Fruit fly (Drosophila melanogaster) whole organism, wandering third instar larva: Measurements from ENCODE around the gene Tsc1.
A peak's percentile ranks its signal among the peaks of the same experiment; 100 is the strongest.

Experiments
- Abd-B ChIP-seq: fragments of >200 bp; optimal IDR thresholded peaks from 2 replicates; lab custom pipeline; 2017; ENCODE audit warnings: missing biosample characterization, missing genetic modification characterization
- CG32264 ChIP-seq: fragments of 200-800 bp; sonication (Bioruptor generic); optimal IDR thresholded peaks from 2 replicates; lab custom pipeline; 2016; ENCODE audit warnings: missing biosample characterization, missing genetic modification characterization
- CG9705 ChIP-seq: fragments of 200-800 bp; sonication (Bioruptor generic); optimal IDR thresholded peaks from 2 replicates; lab custom pipeline; 2018; ENCODE audit warnings: missing biosample characterization, mild to moderate bottlenecking, missing genetic modification characterization
- CrebA ChIP-seq: fragments of 200-800 bp; sonication (Bioruptor generic); optimal IDR thresholded peaks from 2 replicates; lab custom pipeline; 2016; ENCODE audit warnings: missing biosample characterization, mild to moderate bottlenecking, missing genetic modification characterization, borderline replicate concordance
- Dfd ChIP-seq: fragments of >200 bp; optimal IDR thresholded peaks from 2 replicates; lab custom pipeline; 2017; ENCODE audit warnings: missing biosample characterization, missing genetic modification characterization
- Dif ChIP-seq: fragments of 200-275, 200-300 bp; sonication (Bioruptor generic); optimal IDR thresholded peaks from 2 replicates; lab custom pipeline; 2018; ENCODE audit warnings: missing biosample characterization, missing genetic modification characterization; ENCODE audit not compliant: partially characterized antibody
- HLH106 ChIP-seq: fragments of 200-800 bp; optimal IDR thresholded peaks from 3 replicates; lab custom pipeline; 2019; ENCODE audit warnings: missing biosample characterization, mild to moderate bottlenecking, missing genetic modification characterization, moderate library complexity
- Hnf4 ChIP-seq: fragments of 200-800 bp; sonication (Bioruptor generic); optimal IDR thresholded peaks from 2 replicates; lab custom pipeline; 2016; ENCODE audit warnings: missing biosample characterization, mild to moderate bottlenecking, missing genetic modification characterization
- Hr83 ChIP-seq: fragments of 200-300 bp; sonication (Bioruptor generic); optimal IDR thresholded peaks from 2 replicates; lab custom pipeline; 2016; ENCODE audit warnings: missing biosample characterization, mild to moderate bottlenecking, missing genetic modification characterization, moderate library complexity; ENCODE audit not compliant: poor library complexity, severe bottlenecking
- Jra ChIP-seq: sonication (Bioruptor generic); optimal IDR thresholded peaks from 2 replicates; lab custom pipeline; 2016; ENCODE audit warnings: missing biosample characterization, missing genetic modification characterization
- Mio ChIP-seq: sonication (Bioruptor generic); optimal IDR thresholded peaks from 2 replicates; lab custom pipeline; 2016; ENCODE audit warnings: missing biosample characterization, missing genetic modification characterization
- Myc ChIP-seq: fragments of >200 bp; optimal IDR thresholded peaks from 2 replicates; lab custom pipeline; 2017
- OdsH ChIP-seq: fragments of 200-800 bp; sonication (Bioruptor generic); optimal IDR thresholded peaks from 2 replicates; lab custom pipeline; 2016; ENCODE audit warnings: missing biosample characterization, mild to moderate bottlenecking, missing genetic modification characterization
- Rel ChIP-seq, 2 experiments: fragments of 200-800 bp; sonication (Bioruptor generic) in 1 of 2; optimal IDR thresholded peaks; 2 replicates in 1 of 2; 3 replicates in 1 of 2; lab custom pipeline; 2016 to 2019; ENCODE audit warnings: mild to moderate bottlenecking in 2 of 2, missing biosample characterization in 2 of 2, missing genetic modification characterization in 2 of 2, moderate library complexity in 1 of 2
- Sp1 ChIP-seq: fragments of 200-800 bp; sonication (Bioruptor generic); optimal IDR thresholded peaks from 3 replicates; lab custom pipeline; 2019; ENCODE audit warnings: missing biosample characterization, mild to moderate bottlenecking, missing genetic modification characterization, moderate library complexity
- br ChIP-seq: fragments of 200-800 bp; sonication (Bioruptor generic); optimal IDR thresholded peaks from 2 replicates; lab custom pipeline; 2016; ENCODE audit warnings: missing biosample characterization, missing genetic modification characterization
- dl ChIP-seq, 2 experiments: fragments of 175-275, 200-275 bp in 1 of 2; fragments of 200-275 bp in 1 of 2; sonication (Bioruptor generic); optimal IDR thresholded peaks; lab custom pipeline; 2018; ENCODE audit warnings: mild to moderate bottlenecking in 2 of 2, missing biosample characterization in 2 of 2, missing genetic modification characterization in 2 of 2, moderate library complexity in 2 of 2; ENCODE audit not compliant: partially characterized antibody in 2 of 2, insufficient read depth in 1 of 2
- dmrt93B ChIP-seq: fragments of 200-800 bp; sonication (Bioruptor generic); optimal IDR thresholded peaks from 2 replicates; lab custom pipeline; 2018; ENCODE audit warnings: missing biosample characterization, mild to moderate bottlenecking, missing genetic modification characterization
- foxo ChIP-seq, 2 experiments: fragments of 200-800 bp; sonication (Bioruptor generic); optimal IDR thresholded peaks; 2 replicates in 1 of 2; 3 replicates in 1 of 2; lab custom pipeline; 2016 to 2017; ENCODE audit warnings: missing biosample characterization in 2 of 2, missing genetic modification characterization in 2 of 2
- fru ChIP-seq: fragments of 200-800 bp; sonication (Bioruptor generic); optimal IDR thresholded peaks from 3 replicates; lab custom pipeline; 2016; ENCODE audit warnings: missing biosample characterization, mild to moderate bottlenecking, missing genetic modification characterization
- h ChIP-seq: fragments of 200-800 bp; sonication (Bioruptor generic); optimal IDR thresholded peaks from 3 replicates; lab custom pipeline; 2016; ENCODE audit warnings: missing biosample characterization, mild to moderate bottlenecking, missing genetic modification characterization
- lola ChIP-seq: fragments of >200 bp; optimal IDR thresholded peaks from 2 replicates; lab custom pipeline; 2017; ENCODE audit warnings: missing biosample characterization, missing genetic modification characterization
- pan ChIP-seq: fragments of >200 bp; optimal IDR thresholded peaks from 2 replicates; lab custom pipeline; 2017
- psq ChIP-seq: fragments of 200-800 bp; sonication (Bioruptor generic); optimal IDR thresholded peaks from 3 replicates; lab custom pipeline; 2017; ENCODE audit warnings: missing biosample characterization, mild to moderate bottlenecking, missing genetic modification characterization, moderate library complexity
- rgr ChIP-seq: fragments of 200-800 bp; sonication (Bioruptor generic); optimal IDR thresholded peaks from 3 replicates; lab custom pipeline; 2016; ENCODE audit warnings: missing biosample characterization, mild to moderate bottlenecking, missing genetic modification characterization
- sage ChIP-seq: fragments of 200-800 bp; sonication (Bioruptor generic); optimal IDR thresholded peaks from 2 replicates; lab custom pipeline; 2016; ENCODE audit warnings: missing biosample characterization, mild to moderate bottlenecking, missing genetic modification characterization
- tai ChIP-seq: sonication (Bioruptor generic); optimal IDR thresholded peaks from 2 replicates; lab custom pipeline; 2016; ENCODE audit warnings: missing biosample characterization, missing genetic modification characterization
- usp ChIP-seq: fragments of >200 bp; optimal IDR thresholded peaks from 2 replicates; lab custom pipeline; 2017; ENCODE audit warnings: missing biosample characterization, missing genetic modification characterization
- woc ChIP-seq: sonication (Bioruptor generic); optimal IDR thresholded peaks from 2 replicates; lab custom pipeline; 2016; ENCODE audit warnings: missing biosample characterization, mild to moderate bottlenecking, missing genetic modification characterization

The Tsc1 gene

DNA sequence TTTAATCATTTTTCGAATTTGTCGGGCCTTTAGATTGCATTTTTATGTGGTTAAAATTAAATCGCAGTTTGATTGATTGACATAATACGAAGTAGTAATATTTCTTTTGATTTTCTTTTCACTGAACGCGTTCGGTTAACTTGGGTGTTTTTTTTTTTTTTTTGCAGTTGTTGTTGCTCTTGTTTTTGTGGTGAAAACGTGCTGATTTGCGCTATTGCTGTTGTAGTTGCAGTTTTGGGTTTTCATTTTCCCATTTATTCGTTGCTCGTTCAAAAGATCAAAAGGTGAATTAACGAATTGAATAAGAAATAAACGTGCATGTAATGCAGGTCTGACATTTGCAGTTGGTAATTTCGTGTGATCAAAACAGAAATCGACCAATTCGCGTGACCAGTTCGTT, 28.7 kb upstream of the Tsc1 start:
- TF ChIP-seq Dif (no peak), lola (GFP tag; lab: Kevin White, UChicago) (no peak), Jra (GFP tag; lab: Kevin White, UChicago) (no peak), Sp1 (GFP tag; lab: Kevin White, UChicago) (no peak), usp (GFP tag; lab: Kevin White, UChicago) (no peak), CG32264 (GFP tag; lab: Kevin White, UChicago) (no peak), woc (GFP tag; lab: Kevin White, UChicago) (no peak), foxo (GFP tag; optimal IDR thresholded peaks at IDR 0.05; lab: Kevin White, UChicago) (no peak)

- TF ChIP-seq sage (no peak), OdsH (GFP tag; lab: Kevin White, UChicago) (no peak)
Observed at dm6 chr3R:24102387-24102786, 27.7 kb upstream of the Tsc1 start.

dm6 chr3R:24103708-24104107, 26.4 kb upstream of the Tsc1 start:
- TF ChIP-seq CrebA (no peak), pan (lab: Kevin White, UChicago) (no peak), lola (GFP tag; lab: Kevin White, UChicago) (no peak), dl (GFP tag; optimal IDR thresholded peaks at IDR 0.05; lab: Kevin White, UChicago; ENCODE audit: insufficient read depth in 1 of 2, partially characterized antibody in 2 of 2) (no peak), Abd-B (GFP tag; lab: Kevin White, UChicago) (no peak), rgr (no peak), Sp1 (GFP tag; lab: Kevin White, UChicago) (no peak), woc (GFP tag; lab: Kevin White, UChicago) (no peak), sage (no peak), HLH106 (tag; lab: Kevin White, UChicago) (no peak), Hr83 (GFP tag; lab: Kevin White, UChicago) (no peak), CG9705 (GFP tag; lab: Kevin White, UChicago) (no peak)

DNA sequence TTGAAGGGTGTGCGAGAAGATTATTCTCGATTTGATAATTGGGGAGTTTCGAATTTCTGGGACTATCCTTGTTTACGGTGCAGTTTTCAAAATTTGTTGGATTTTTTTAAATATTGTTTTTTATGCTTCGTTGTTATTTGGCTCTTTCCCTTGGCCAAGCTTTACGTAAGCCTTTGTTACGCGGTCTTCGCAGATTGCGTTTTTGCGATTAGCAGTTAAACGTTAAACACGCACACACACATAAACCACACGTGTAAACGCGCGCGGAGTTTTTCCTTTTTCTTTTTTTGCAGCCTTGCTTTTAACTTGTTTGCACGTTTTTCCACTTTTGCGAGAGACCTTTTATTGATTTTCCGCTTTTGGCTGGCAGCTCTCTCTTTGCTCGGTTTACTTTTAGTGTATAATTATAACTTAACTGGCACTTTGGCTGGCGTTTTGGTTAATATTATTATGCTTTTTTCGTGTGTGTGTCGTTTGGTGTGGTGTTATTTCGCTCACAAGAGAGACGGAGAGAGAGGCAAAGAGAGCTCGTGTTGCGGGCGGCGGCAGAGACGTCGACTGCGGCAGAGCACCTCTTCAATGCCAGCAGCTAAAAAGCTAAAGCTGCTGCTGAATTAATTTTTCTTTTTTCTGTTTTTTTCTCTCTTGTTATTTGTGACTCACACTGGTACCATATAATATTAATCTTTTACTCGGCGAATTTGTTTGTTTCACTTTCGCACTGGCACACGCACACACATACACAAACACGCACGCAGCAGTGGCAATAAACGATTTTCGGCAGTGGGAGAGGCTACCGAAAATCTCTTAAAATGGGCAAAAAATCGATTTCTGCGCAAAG, 25.4 kb upstream of the Tsc1 start:
- TF ChIP-seq foxo (GFP tag; optimal IDR thresholded peaks at IDR 0.05; lab: Kevin White, UChicago) (no peak), dl (GFP tag; optimal IDR thresholded peaks at IDR 0.05; lab: Kevin White, UChicago; ENCODE audit: insufficient read depth in 1 of 2, partially characterized antibody in 2 of 2) (peak in 1 of 2 experiments; percentile 60), Myc (no peak), tai (GFP tag; lab: Kevin White, UChicago) (no peak), woc (GFP tag; lab: Kevin White, UChicago) (no peak), Jra (GFP tag; lab: Kevin White, UChicago) (peak; percentile 15), Rel (GFP tag; optimal IDR thresholded peaks at IDR 0.05; lab: Kevin White, UChicago) (peak; percentile 60), Rel (tag; optimal IDR thresholded peaks at IDR 0.05; lab: Kevin White, UChicago) (no peak), Hnf4 (GFP tag; lab: Kevin White, UChicago) (no peak), Dif (peak; percentile 56), lola (GFP tag; lab: Kevin White, UChicago) (peak; percentile 19), OdsH (GFP tag; lab: Kevin White, UChicago) (no peak), usp (GFP tag; lab: Kevin White, UChicago) (no peak), fru (GFP tag; lab: Kevin White, UChicago) (no peak)
- TF ChIP-seq, all 38 proteins: peak for 5

DNA sequence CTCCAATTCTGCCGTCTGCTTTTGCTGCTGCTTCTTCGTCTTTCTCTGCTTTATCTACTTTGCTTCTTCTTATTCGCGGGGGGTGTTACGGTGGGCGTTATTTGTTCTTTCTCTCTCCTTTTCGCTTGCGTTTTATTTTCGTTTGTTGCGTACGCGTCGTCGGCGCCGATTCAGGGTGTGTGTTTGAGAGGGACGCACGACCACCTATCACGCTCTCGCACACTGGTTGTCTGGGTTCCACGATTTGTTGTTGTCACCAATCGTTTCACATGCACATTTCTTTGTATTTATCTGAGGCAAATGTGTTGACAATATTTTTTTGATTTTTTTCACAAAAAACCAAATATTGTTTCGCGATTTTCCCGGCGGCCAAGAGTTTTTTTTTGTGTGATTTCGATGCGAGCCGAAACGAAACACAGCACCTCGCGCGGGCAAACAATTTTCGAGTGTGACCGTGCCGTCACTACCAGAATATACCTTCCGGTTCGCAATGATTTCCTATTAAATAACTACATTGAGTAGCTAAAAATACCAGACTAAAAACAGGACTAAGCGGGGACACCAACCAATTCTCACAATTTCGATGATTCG, 24.7 kb upstream of the Tsc1 start, which contains the start of gene Syx1A:
Gene Syx1A, minus strand, starts transcription at position 452 of the 591 bp plus-strand sequence.
- TF ChIP-seq br (peak; percentile 35), HLH106 (tag; lab: Kevin White, UChicago) (peak; percentile 23), dmrt93B (GFP tag; lab: Kevin White, UChicago) (no peak), Sp1 (GFP tag; lab: Kevin White, UChicago) (peak; percentile 17), Rel (GFP tag; optimal IDR thresholded peaks at IDR 0.05; lab: Kevin White, UChicago) (no peak), Rel (tag; optimal IDR thresholded peaks at IDR 0.05; lab: Kevin White, UChicago) (peak; percentile 68), h (GFP tag; lab: Kevin White, UChicago) (peak; percentile 26), Jra (GFP tag; lab: Kevin White, UChicago) (no peak), woc (GFP tag; lab: Kevin White, UChicago) (peak; percentile 6), Dif (no peak), lola (GFP tag; lab: Kevin White, UChicago) (peak; percentile 46), fru (GFP tag; lab: Kevin White, UChicago) (peak; percentile 24), dl (GFP tag; optimal IDR thresholded peaks at IDR 0.05; lab: Kevin White, UChicago; ENCODE audit: insufficient read depth in 1 of 2, partially characterized antibody in 2 of 2) (no peak), foxo (GFP tag; optimal IDR thresholded peaks at IDR 0.05; lab: Kevin White, UChicago) (peak in 1 of 2 experiments; percentile 13), Hnf4 (GFP tag; lab: Kevin White, UChicago) (peak; percentile 7), psq (GFP tag; lab: Kevin White, UChicago) (peak; percentile 100), Mio (GFP tag; lab: Kevin White, UChicago) (no peak), Dfd (GFP tag; lab: Kevin White, UChicago) (no peak)
